Fruit fly (Drosophila melanogaster) whole organism, embryonic: ENCODE data around the gene Fmr1.

ENCODE experiments used
- Abd-B ChIP-seq: fragments of 200-800 bp; sonication (Bioruptor generic); optimal IDR thresholded peaks from 2 replicates; lab custom pipeline; 2018; ENCODE audit warnings: missing biosample characterization, mild to moderate bottlenecking, missing genetic modification characterization, moderate library complexity
- Bgb ChIP-seq: fragments of 200-800 bp; sonication (Bioruptor generic); IDR thresholded peaks from 2 replicates; pipeline ENCODE4 v1.3.6; 2022; ENCODE audit warnings: missing biosample characterization, missing genetic modification characterization; ENCODE audit not compliant: partially characterized antibody
- CG18476 ChIP-seq: fragments of 200-800 bp; sonication (Bioruptor generic); optimal IDR thresholded peaks from 2 replicates; lab custom pipeline; 2016; ENCODE audit warnings: missing biosample characterization, mild to moderate bottlenecking, missing genetic modification characterization
- CG30403 ChIP-seq: fragments of 200-800 bp; sonication (Bioruptor generic); optimal IDR thresholded peaks from 3 replicates; lab custom pipeline; 2016; ENCODE audit warnings: missing biosample characterization, missing genetic modification characterization
- CG3281 ChIP-seq: fragments of 200-800 bp; sonication (Bioruptor generic); optimal IDR thresholded peaks from 3 replicates; lab custom pipeline; 2017; ENCODE audit warnings: missing biosample characterization, mild to moderate bottlenecking, missing genetic modification characterization
- CG4360 ChIP-seq: fragments of 200-800 bp; sonication (Bioruptor generic); IDR thresholded peaks from 2 replicates; pipeline ENCODE4 v1.3.6; 2022; ENCODE audit warnings: missing biosample characterization, missing genetic modification characterization
- CG6254 ChIP-seq: fragments of 200-800 bp; sonication (Bioruptor generic); optimal IDR thresholded peaks from 3 replicates; lab custom pipeline; 2017; ENCODE audit warnings: mild to moderate bottlenecking, missing biosample characterization, missing genetic modification reagents, missing genetic modification characterization
- CG6683 ChIP-seq: fragments of 200-800 bp; sonication (Bioruptor generic); optimal IDR thresholded peaks from 2 replicates; lab custom pipeline; 2017; ENCODE audit warnings: missing biosample characterization, mild to moderate bottlenecking, missing genetic modification characterization, missing genetic modification reagents
- CG8388 ChIP-seq: fragments of 200-800 bp; sonication (Bioruptor generic); optimal IDR thresholded peaks from 2 replicates; lab custom pipeline; 2019; ENCODE audit warnings: missing biosample characterization, mild to moderate bottlenecking, missing genetic modification characterization, moderate library complexity
- CG9797 ChIP-seq: fragments of 200-800 bp; sonication (Bioruptor generic); optimal IDR thresholded peaks from 3 replicates; lab custom pipeline; 2018; ENCODE audit warnings: missing biosample characterization, mild to moderate bottlenecking, missing genetic modification characterization
- D19B ChIP-seq: fragments of 200-800 bp; sonication (Bioruptor generic); optimal IDR thresholded peaks from 2 replicates; lab custom pipeline; 2017; ENCODE audit warnings: missing biosample characterization, mild to moderate bottlenecking, missing genetic modification characterization
- Dek ChIP-seq: fragments of 200-800 bp; sonication (Bioruptor generic); optimal IDR thresholded peaks from 3 replicates; lab custom pipeline; 2019; ENCODE audit warnings: missing biosample characterization, mild to moderate bottlenecking, missing genetic modification characterization, moderate library complexity
- E2f2 ChIP-seq: fragments of 200-800 bp; sonication (Bioruptor generic); IDR thresholded peaks from 2 replicates; pipeline ENCODE4 v1.3.6; 2022; ENCODE audit warnings: missing biosample characterization, missing genetic modification characterization
- Ets65A ChIP-seq: fragments of 200-800 bp; sonication (Bioruptor generic); peaks from one replicate; lab custom pipeline; 2016; ENCODE audit warnings: missing biosample characterization, missing genetic modification characterization
- Fer2 ChIP-seq: fragments of 200-800 bp; sonication (Bioruptor generic); optimal IDR thresholded peaks from 2 replicates; lab custom pipeline; 2018; ENCODE audit warnings: missing biosample characterization, mild to moderate bottlenecking, missing genetic modification characterization, moderate library complexity
- Hmx ChIP-seq: fragments of 200-800 bp; sonication (Bioruptor generic); optimal IDR thresholded peaks from 2 replicates; lab custom pipeline; 2016; ENCODE audit warnings: missing biosample characterization, missing genetic modification characterization
- Hr3 ChIP-seq: fragments of 200-800 bp; sonication (Bioruptor generic); optimal IDR thresholded peaks from 3 replicates; lab custom pipeline; 2016; ENCODE audit warnings: missing biosample characterization, missing genetic modification characterization
- MTF-1 ChIP-seq: fragments of 200-800 bp; sonication (Bioruptor generic); optimal IDR thresholded peaks from 2 replicates; lab custom pipeline; 2018; ENCODE audit warnings: missing biosample characterization, mild to moderate bottlenecking, missing genetic modification characterization, borderline replicate concordance
- Max ChIP-seq: fragments of 200-800 bp; sonication (Bioruptor generic); optimal IDR thresholded peaks from 2 replicates; lab custom pipeline; 2016; ENCODE audit warnings: missing biosample characterization, mild to moderate bottlenecking, missing genetic modification characterization
- Med ChIP-seq: fragments of 200-800 bp; sonication (Bioruptor generic); peaks from one replicate; lab custom pipeline; 2016; ENCODE audit warnings: missing biosample characterization, missing genetic modification characterization, mild to moderate bottlenecking, inconsistent platforms, moderate library complexity
- Mrtf ChIP-seq: fragments of 200-800 bp; sonication (Bioruptor generic); IDR thresholded peaks from 3 replicates; pipeline ENCODE4 v1.3.6; 2022; ENCODE audit warnings: missing biosample characterization, missing genetic modification characterization
- Myb ChIP-seq: fragments of 200-800 bp; sonication (Bioruptor generic); optimal IDR thresholded peaks from 2 replicates; lab custom pipeline; 2016; ENCODE audit warnings: missing biosample characterization, missing genetic modification characterization
- NC2β ChIP-seq: fragments of 200-800 bp; sonication (Bioruptor generic); optimal IDR thresholded peaks from 2 replicates; lab custom pipeline; 2016; ENCODE audit warnings: missing biosample characterization, missing genetic modification characterization
- Oaz ChIP-seq: fragments of 200-800 bp; sonication (Bioruptor generic); IDR thresholded peaks from 2 replicates; pipeline ENCODE4 v1.3.6; 2022; ENCODE audit warnings: missing biosample characterization, missing genetic modification characterization
- Side ChIP-seq: fragments of 200-800 bp; sonication (Bioruptor generic); optimal IDR thresholded peaks from 2 replicates; lab custom pipeline; 2016; ENCODE audit warnings: missing biosample characterization, missing genetic modification characterization
- Sry-β ChIP-seq: fragments of 200-800 bp; sonication (Bioruptor generic); optimal IDR thresholded peaks from 2 replicates; lab custom pipeline; 2018; ENCODE audit warnings: missing biosample characterization, mild to moderate bottlenecking, missing genetic modification characterization, moderate library complexity
- Taf1 ChIP-seq: fragments of 200-800 bp; sonication (Bioruptor generic); IDR thresholded peaks from 2 replicates; pipeline ENCODE4 v1.3.6; 2022; ENCODE audit warnings: missing biosample characterization, missing genetic modification characterization
- Usf ChIP-seq: fragments of 200-800 bp; sonication (Bioruptor generic); optimal IDR thresholded peaks from 2 replicates; lab custom pipeline; 2017; ENCODE audit warnings: missing genotype, missing biosample characterization, missing genetic modification characterization
- cg ChIP-seq: fragments of 200-800 bp; sonication (Bioruptor generic); optimal IDR thresholded peaks from 3 replicates; lab custom pipeline; 2019; ENCODE audit warnings: missing biosample characterization, mild to moderate bottlenecking, missing genetic modification characterization, moderate library complexity
- dimm ChIP-seq: fragments of 200-800 bp; sonication (Bioruptor generic); IDR thresholded peaks from 2 replicates; pipeline ENCODE4 v1.3.6; 2022; ENCODE audit warnings: missing biosample characterization, missing genetic modification characterization
- ewg ChIP-seq: fragments of 200-800 bp; sonication (Bioruptor generic); optimal IDR thresholded peaks from 3 replicates; lab custom pipeline; 2017; ENCODE audit warnings: mild to moderate bottlenecking, missing biosample characterization, missing genetic modification reagents, missing genetic modification characterization
- gce ChIP-seq: fragments of 200-800 bp; sonication (Bioruptor generic); IDR thresholded peaks from 3 replicates; pipeline ENCODE4 v1.3.6; 2022; ENCODE audit warnings: missing biosample characterization, missing genetic modification characterization
- gcm2 ChIP-seq: fragments of 200-800 bp; sonication (Bioruptor generic); optimal IDR thresholded peaks from 2 replicates; lab custom pipeline; 2016; ENCODE audit warnings: missing biosample characterization, missing genetic modification characterization
- gfzf ChIP-seq: fragments of 200-800 bp; sonication (Bioruptor generic); optimal IDR thresholded peaks from 2 replicates; lab custom pipeline; 2016; ENCODE audit warnings: missing biosample characterization, mild to moderate bottlenecking, missing genetic modification characterization, moderate library complexity
- ham ChIP-seq: fragments of 200-800 bp; sonication (Bioruptor generic); IDR thresholded peaks from 2 replicates; pipeline ENCODE4 v1.3.6; 2022; ENCODE audit warnings: missing biosample characterization, missing genetic modification characterization
- jigr1 ChIP-seq: fragments of 200-800 bp; sonication (Bioruptor generic); IDR thresholded peaks from 3 replicates; pipeline ENCODE4 v1.3.6; 2022; ENCODE audit warnings: missing biosample characterization, missing genetic modification characterization
- kah ChIP-seq: fragments of 200-800 bp; sonication (Bioruptor generic); optimal IDR thresholded peaks from 2 replicates; lab custom pipeline; 2018; ENCODE audit warnings: missing biosample characterization, mild to moderate bottlenecking, missing genetic modification characterization
- kay ChIP-seq: fragments of 200-800 bp; sonication (Bioruptor generic); optimal IDR thresholded peaks from 2 replicates; lab custom pipeline; 2016; ENCODE audit warnings: missing biosample characterization, missing genetic modification characterization
- klu ChIP-seq: fragments of 200-800 bp; sonication (Bioruptor generic); IDR thresholded peaks from 2 replicates; pipeline ENCODE4 v1.3.6; 2022; ENCODE audit warnings: missing biosample characterization, missing genetic modification characterization
- kni ChIP-seq: fragments of 200-800 bp; sonication (Bioruptor generic); optimal IDR thresholded peaks from 3 replicates; lab custom pipeline; 2017; ENCODE audit warnings: mild to moderate bottlenecking, missing biosample characterization, missing genetic modification reagents, missing genetic modification characterization
- lab ChIP-seq: fragments of 200-800 bp; sonication (Bioruptor generic); optimal IDR thresholded peaks from 3 replicates; lab custom pipeline; 2017; ENCODE audit warnings: missing biosample characterization, missing genetic modification characterization, mild to moderate bottlenecking, moderate library complexity, missing genetic modification reagents
- lmd ChIP-seq: fragments of 200-800 bp; sonication (Bioruptor generic); IDR thresholded peaks from 2 replicates; pipeline ENCODE4 v1.3.6; 2022; ENCODE audit warnings: missing biosample characterization, missing genetic modification characterization
- onecut ChIP-seq: fragments of 200-800 bp; sonication (Bioruptor generic); IDR thresholded peaks from 2 replicates; pipeline ENCODE4 v1.3.6; 2022; ENCODE audit warnings: missing biosample characterization, missing genetic modification characterization
- org-1 ChIP-seq: fragments of 200-800 bp; sonication (Bioruptor generic); optimal IDR thresholded peaks from 2 replicates; lab custom pipeline; 2017; ENCODE audit warnings: missing biosample characterization, missing genetic modification characterization
- phol ChIP-seq: fragments of 200-800 bp; sonication (Bioruptor generic); optimal IDR thresholded peaks from 3 replicates; lab custom pipeline; 2018; ENCODE audit warnings: missing biosample characterization, mild to moderate bottlenecking, missing genetic modification characterization, moderate library complexity
- sna ChIP-seq: fragments of 200-800 bp; sonication (Bioruptor generic); IDR thresholded peaks from 2 replicates; pipeline ENCODE4 v1.3.6; 2022; ENCODE audit warnings: missing biosample characterization, missing genetic modification characterization; ENCODE audit not compliant: partially characterized antibody
- vvl ChIP-seq: fragments of 200-800 bp; sonication (Bioruptor generic); IDR thresholded peaks from 2 replicates; pipeline ENCODE4 v1.3.6; 2022; ENCODE audit warnings: missing biosample characterization, missing genetic modification characterization

Gene Fmr1

dm6 chr3R:10142770-10143169 lies 32.8 kb upstream of the Fmr1 start, which contains the start of gene CG42759:
CG42759 (plus strand) TSS chr3R:10143070.
- TF ChIP-seq klu (0 out of 2 replicates have a peak, but pooled peaks have one; percentile 19), ewg (GFP tag; lab: Kevin White, UChicago) (no peak), D19B (GFP tag; lab: Kevin White, UChicago) (no peak), Med (GFP tag; lab: Kevin White, UChicago) (peak; percentile 7), Ets65A (GFP tag; lab: Kevin White, UChicago) (peak; percentile 18), Bgb (GFP tag; lab: Robert Waterston, UW) (no peak), Max (GFP tag; lab: Kevin White, UChicago) (no peak)

dm6 chr3R:10139649-10140598 lies 30.0 kb upstream of the Fmr1 start, which contains the start of gene tws:
tws (minus strand) TSS chr3R:10139772.
- peak; percentile 16 for TF ChIP-seq Hr3 (GFP tag; lab: Kevin White, UChicago)
- no peak for TF ChIP-seq Oaz
- peak; percentile 33 for TF ChIP-seq phol (tag; lab: Kevin White, UChicago)
- TF ChIP-seq Sry-β (GFP tag; lab: Kevin White, UChicago): peak; percentile 95
- TF ChIP-seq vvl (GFP tag; lab: Robert Waterston, UW): peak; percentile 87
- no peak for TF ChIP-seq dimm (GFP tag; lab: Robert Waterston, UW)
- TF ChIP-seq CG6683 (GFP tag; lab: Kevin White, UChicago): no peak
- TF ChIP-seq MTF-1 (GFP tag; lab: Kevin White, UChicago): peak; percentile 48
- no peak for TF ChIP-seq Fer2 (tag; lab: Kevin White, UChicago)
- TF ChIP-seq Taf1 (GFP tag; lab: Robert Waterston, UW): no peak
- peak; percentile 54 for TF ChIP-seq CG6254 (GFP tag; lab: Kevin White, UChicago)
- TF ChIP-seq lmd: peak; percentile 51
- 0 out of 3 replicates have a peak, but pooled peaks have one; percentile 48 for TF ChIP-seq Mrtf
- peak; percentile 51 for TF ChIP-seq org-1 (GFP tag; lab: Kevin White, UChicago)
- no peak for TF ChIP-seq Usf (GFP tag; lab: Kevin White, UChicago)
- TF ChIP-seq jigr1 (GFP tag; lab: Robert Waterston, UW): no peak
- no peak for TF ChIP-seq Abd-B (GFP tag; lab: Kevin White, UChicago)
- TF ChIP-seq CG8388 (GFP tag; lab: Kevin White, UChicago): peak; percentile 6
- TF ChIP-seq kah: no peak
- peak; percentile 50 for TF ChIP-seq CG30403 (GFP tag; lab: Kevin White, UChicago)
- no peak for TF ChIP-seq Side (GFP tag; lab: Kevin White, UChicago)
- peak; percentile 19 for TF ChIP-seq Myb (GFP tag; lab: Kevin White, UChicago)
- TF ChIP-seq CG4360 (GFP tag; lab: Robert Waterston, UW): peak; percentile 71
- peak; percentile 18 for TF ChIP-seq CG18476 (GFP tag; lab: Kevin White, UChicago)
- peak; percentile 72 for TF ChIP-seq CG3281 (GFP tag; lab: Kevin White, UChicago)
- no peak for TF ChIP-seq cg
- peak; percentile 56 for TF ChIP-seq Dek (tag; lab: Kevin White, UChicago)
- no peak for TF ChIP-seq kay (GFP tag; lab: Kevin White, UChicago)
- peak; percentile 57 for TF ChIP-seq E2f2 (GFP tag; lab: Robert Waterston, UW)
- TF ChIP-seq lab (GFP tag; lab: Kevin White, UChicago): peak; percentile 75
- TF ChIP-seq CG9797 (GFP tag; lab: Kevin White, UChicago): no peak
- TF ChIP-seq ham (GFP tag; lab: Robert Waterston, UW): no peak
- TF ChIP-seq gcm2 (GFP tag; lab: Kevin White, UChicago): peak; percentile 2
- peak; percentile 16 for TF ChIP-seq NC2β
- TF ChIP-seq sna (GFP tag; lab: Robert Waterston, UW): no peak
- TF ChIP-seq gce: 0 out of 3 replicates have a peak, but pooled peaks have one; percentile 17
- no peak for TF ChIP-seq Hmx (GFP tag; lab: Kevin White, UChicago)
- TF ChIP-seq kni (GFP tag; lab: Kevin White, UChicago): no peak
- TF ChIP-seq gfzf: no peak
- TF ChIP-seq onecut (GFP tag; lab: Robert Waterston, UW): peak; percentile 36; the same call in 1 of the 2 replicates
